Fruit fly (Drosophila melanogaster) whole organism, embryonic: ENCODE data around the gene SuUR.
A peak's percentile ranks its signal among the peaks of the same experiment; 100 is the strongest.

Source experiments
- Atf3 ChIP-seq: fragments of 200-800 bp; sonication (Bioruptor generic); optimal IDR thresholded peaks from 3 replicates; lab custom pipeline; 2016; ENCODE audit warnings: missing biosample characterization, missing genetic modification characterization
- BEAF-32 ChIP-seq: fragments of 200-800 bp; sonication (Bioruptor generic); optimal IDR thresholded peaks from 3 replicates; lab custom pipeline; 2017; ENCODE audit warnings: missing biosample characterization, missing genetic modification characterization, mild to moderate bottlenecking, moderate library complexity, missing genetic modification reagents
- Blimp-1 ChIP-seq: fragments of 200-800 bp; sonication (Bioruptor generic); optimal IDR thresholded peaks from 3 replicates; lab custom pipeline; 2018; ENCODE audit warnings: missing biosample characterization, missing genetic modification characterization, mild to moderate bottlenecking, moderate library complexity, missing genetic modification reagents
- CG11456 ChIP-seq: fragments of 200-800 bp; sonication (Bioruptor generic); IDR thresholded peaks from 3 replicates; pipeline ENCODE4 v1.3.6; 2022; ENCODE audit warnings: missing biosample characterization, missing genetic modification characterization
- CG11695 ChIP-seq: fragments of 200-800 bp; sonication (Bioruptor generic); IDR thresholded peaks from 3 replicates; pipeline ENCODE4 v1.3.6; 2022; ENCODE audit warnings: missing biosample characterization, missing genetic modification characterization
- CG12391 ChIP-seq: fragments of 200-800 bp; sonication (Bioruptor generic); optimal IDR thresholded peaks from 3 replicates; lab custom pipeline; 2018; ENCODE audit warnings: missing biosample characterization, mild to moderate bottlenecking, missing genetic modification characterization, moderate library complexity
- CG12659 ChIP-seq: fragments of 200-800 bp; sonication (Bioruptor generic); optimal IDR thresholded peaks from 3 replicates; lab custom pipeline; 2017; ENCODE audit warnings: mild to moderate bottlenecking, missing biosample characterization, missing genetic modification reagents, missing genetic modification characterization
- CG13287 ChIP-seq: fragments of 200-800 bp; sonication (Bioruptor generic); IDR thresholded peaks from 2 replicates; pipeline ENCODE4 v1.3.6; 2022; ENCODE audit warnings: missing biosample characterization, missing genetic modification characterization; ENCODE audit not compliant: partially characterized antibody
- CG14710 ChIP-seq: fragments of 200-800 bp; sonication (Bioruptor generic); optimal IDR thresholded peaks from 3 replicates; lab custom pipeline; 2019; ENCODE audit warnings: missing biosample characterization, mild to moderate bottlenecking, missing genetic modification characterization, moderate library complexity
- CG1603 ChIP-seq: fragments of 200-800 bp; sonication (Bioruptor generic); optimal IDR thresholded peaks from 2 replicates; lab custom pipeline; 2019; ENCODE audit warnings: missing biosample characterization, mild to moderate bottlenecking, missing genetic modification characterization, moderate library complexity
- CG34422 ChIP-seq: fragments of 200-800 bp; sonication (Bioruptor generic); IDR thresholded peaks from 3 replicates; pipeline ENCODE4 v1.3.6; 2022; ENCODE audit warnings: missing biosample characterization, missing genetic modification characterization
- CG4617 ChIP-seq: fragments of 200-800 bp; sonication (Bioruptor generic); optimal IDR thresholded peaks from 3 replicates; lab custom pipeline; 2016; ENCODE audit warnings: missing biosample characterization, missing genetic modification characterization, borderline replicate concordance
- CG7357 ChIP-seq: fragments of 200-800 bp; sonication (Bioruptor generic); IDR thresholded peaks from 3 replicates; pipeline ENCODE4 v1.3.6; 2022; ENCODE audit warnings: missing biosample characterization, missing genetic modification characterization
- CG9727 ChIP-seq: fragments of 200-800 bp; sonication (Bioruptor generic); optimal IDR thresholded peaks from 3 replicates; lab custom pipeline; 2017; ENCODE audit warnings: missing biosample characterization, mild to moderate bottlenecking, missing genetic modification characterization
- CoRest ChIP-seq: fragments of 200-800 bp; sonication (Bioruptor generic); optimal IDR thresholded peaks from 3 replicates; lab custom pipeline; 2018; ENCODE audit warnings: missing biosample characterization, mild to moderate bottlenecking, missing genetic modification characterization, moderate library complexity
- Drgx ChIP-seq: fragments of 200-800 bp; sonication (Bioruptor generic); IDR thresholded peaks from 2 replicates; pipeline ENCODE4 v1.3.6; 2022; ENCODE audit warnings: missing biosample characterization, missing genetic modification characterization
- E2f2 ChIP-seq: fragments of 200-800 bp; sonication (Bioruptor generic); IDR thresholded peaks from 2 replicates; pipeline ENCODE4 v1.3.6; 2022; ENCODE audit warnings: missing biosample characterization, missing genetic modification characterization
- Ets97D ChIP-seq: fragments of 200-800 bp; sonication (Bioruptor generic); optimal IDR thresholded peaks from 3 replicates; lab custom pipeline; 2016; ENCODE audit warnings: missing biosample characterization, missing genetic modification characterization
- Hr78 ChIP-seq, 2 experiments: fragments of 200-800 bp in 1 of 2; fragments of >200 bp in 1 of 2; sonication (Bioruptor generic) in 1 of 2; optimal IDR thresholded peaks; 2 replicates each; lab custom pipeline; 2017 to 2019; ENCODE audit warnings: missing biosample characterization in 2 of 2, missing genetic modification characterization in 2 of 2, mild to moderate bottlenecking in 1 of 2, moderate library complexity in 1 of 2
- MBD-R2 ChIP-seq: fragments of 200-800 bp; sonication (Bioruptor generic); IDR thresholded peaks from 2 replicates; pipeline ENCODE4 v1.3.6; 2022; ENCODE audit warnings: missing biosample characterization, missing genetic modification characterization
- MESR4 ChIP-seq: fragments of 200-800 bp; sonication (Bioruptor generic); optimal IDR thresholded peaks from 2 replicates; lab custom pipeline; 2018; ENCODE audit warnings: missing biosample characterization, mild to moderate bottlenecking, missing genetic modification characterization, moderate library complexity
- PHDP ChIP-seq: fragments of 200-800 bp; sonication (Bioruptor generic); optimal IDR thresholded peaks from 3 replicates; lab custom pipeline; 2018; ENCODE audit warnings: missing biosample characterization, mild to moderate bottlenecking, missing genetic modification characterization, moderate library complexity
- Pdp1 ChIP-seq, 2 experiments: fragments of 200-800 bp; sonication (Bioruptor generic); optimal IDR thresholded peaks; 3 replicates each; lab custom pipeline; 2016; ENCODE audit warnings: missing biosample characterization in 2 of 2, missing genetic modification characterization in 2 of 2, mild to moderate bottlenecking in 1 of 2, moderate library complexity in 1 of 2
- Scr ChIP-seq: fragments of 200-800 bp; sonication (Bioruptor generic); IDR thresholded peaks from 2 replicates; pipeline ENCODE4 v1.3.6; 2022; ENCODE audit warnings: missing biosample characterization, missing genetic modification characterization; ENCODE audit not compliant: partially characterized antibody
- Sin3A ChIP-seq: fragments of >200 bp; optimal IDR thresholded peaks from 2 replicates; lab custom pipeline; 2018
- Spps ChIP-seq: fragments of 200-800 bp; sonication (Bioruptor generic); optimal IDR thresholded peaks from 2 replicates; lab custom pipeline; 2018; ENCODE audit warnings: missing biosample characterization, mild to moderate bottlenecking, missing genetic modification characterization
- Sry-δ ChIP-seq: fragments of 200-800 bp; sonication (Bioruptor generic); optimal IDR thresholded peaks from 2 replicates; lab custom pipeline; 2016; ENCODE audit warnings: missing biosample characterization, missing genetic modification characterization
- Trl ChIP-seq, 3 experiments: fragments of >200 bp in 2 of 3; fragments of 200-800 bp in 1 of 3; sonication (Bioruptor generic) in 1 of 3; optimal IDR thresholded peaks; 2 replicates in 1 of 3; 3 replicates in 2 of 3; lab custom pipeline; 2016 to 2017; ENCODE audit warnings: missing biosample characterization in 1 of 3, missing genetic modification characterization in 1 of 3
- Xrp1 ChIP-seq: fragments of 200-800 bp; sonication (Bioruptor generic); IDR thresholded peaks from 2 replicates; pipeline ENCODE4 v1.3.6; 2022; ENCODE audit warnings: missing biosample characterization, missing genetic modification characterization
- cg ChIP-seq: fragments of 200-800 bp; sonication (Bioruptor generic); optimal IDR thresholded peaks from 3 replicates; lab custom pipeline; 2019; ENCODE audit warnings: missing biosample characterization, mild to moderate bottlenecking, missing genetic modification characterization, moderate library complexity
- crol ChIP-seq: fragments of 200-800 bp; sonication (Bioruptor generic); IDR thresholded peaks from 2 replicates; pipeline ENCODE4 v1.3.6; 2022; ENCODE audit warnings: missing biosample characterization, missing genetic modification characterization
- eve ChIP-seq, 2 experiments: fragments of >200 bp; optimal IDR thresholded peaks; 2 replicates each; lab custom pipeline; 2017; ENCODE audit warnings: missing biosample characterization in 2 of 2, missing genetic modification characterization in 2 of 2
- ftz-f1 ChIP-seq: fragments of 200-800 bp; sonication (Bioruptor generic); optimal IDR thresholded peaks from 2 replicates; lab custom pipeline; 2016; ENCODE audit warnings: missing biosample characterization, missing genetic modification characterization
- gfzf ChIP-seq: fragments of 200-800 bp; sonication (Bioruptor generic); optimal IDR thresholded peaks from 2 replicates; lab custom pipeline; 2016; ENCODE audit warnings: missing biosample characterization, mild to moderate bottlenecking, missing genetic modification characterization, moderate library complexity
- maf-S ChIP-seq: fragments of 200-800 bp; sonication (Bioruptor generic); optimal IDR thresholded peaks from 2 replicates; lab custom pipeline; 2016; ENCODE audit warnings: missing biosample characterization, missing genetic modification characterization
- nmo ChIP-seq: fragments of 200-800 bp; sonication (Bioruptor generic); optimal IDR thresholded peaks from 2 replicates; lab custom pipeline; 2018; ENCODE audit warnings: missing biosample characterization, mild to moderate bottlenecking, missing genetic modification characterization, moderate library complexity
- phol ChIP-seq: fragments of 200-800 bp; sonication (Bioruptor generic); optimal IDR thresholded peaks from 3 replicates; lab custom pipeline; 2018; ENCODE audit warnings: missing biosample characterization, mild to moderate bottlenecking, missing genetic modification characterization, moderate library complexity
- row ChIP-seq: fragments of 200-800 bp; sonication (Bioruptor generic); IDR thresholded peaks from 3 replicates; pipeline ENCODE4 v1.3.6; 2022; ENCODE audit warnings: missing biosample characterization, missing genetic modification characterization
- sc ChIP-seq, 3 experiments: fragments of >200 bp in 2 of 3; fragments of 200-800 bp in 1 of 3; sonication (Bioruptor generic) in 1 of 3; optimal IDR thresholded peaks; 2 replicates in 2 of 3; 3 replicates in 1 of 3; lab custom pipeline; 2017; ENCODE audit warnings: mild to moderate bottlenecking in 1 of 3, missing biosample characterization in 1 of 3, missing genetic modification characterization in 1 of 3, missing genetic modification reagents in 1 of 3
- sd ChIP-seq: fragments of 200-800 bp; sonication (Bioruptor generic); optimal IDR thresholded peaks from 3 replicates; lab custom pipeline; 2018; ENCODE audit warnings: missing biosample characterization, mild to moderate bottlenecking, missing genetic modification characterization, moderate library complexity
- sens ChIP-seq: fragments of 200-800 bp; sonication (Bioruptor generic); peaks from one replicate; lab custom pipeline; 2016; ENCODE audit warnings: missing biosample characterization, missing genetic modification characterization
- sob ChIP-seq: fragments of 200-800 bp; sonication (Bioruptor generic); IDR thresholded peaks from 2 replicates; pipeline ENCODE4 v1.3.6; 2022; ENCODE audit warnings: missing biosample characterization, missing genetic modification characterization
- sqz ChIP-seq: fragments of 200-800 bp; sonication (Bioruptor generic); optimal IDR thresholded peaks from 3 replicates; lab custom pipeline; 2018; ENCODE audit warnings: missing biosample characterization, mild to moderate bottlenecking, missing genetic modification characterization
- stc ChIP-seq: fragments of 200-800 bp; sonication (Bioruptor generic); IDR thresholded peaks from 2 replicates; pipeline ENCODE4 v1.3.6; 2022; ENCODE audit warnings: missing biosample characterization, missing genetic modification characterization
- stwl ChIP-seq: fragments of 200-800 bp; sonication (Bioruptor generic); optimal IDR thresholded peaks from 3 replicates; lab custom pipeline; 2018; ENCODE audit warnings: missing biosample characterization, mild to moderate bottlenecking, missing genetic modification characterization, moderate library complexity
- vvl ChIP-seq: fragments of 200-800 bp; sonication (Bioruptor generic); IDR thresholded peaks from 2 replicates; pipeline ENCODE4 v1.3.6; 2022; ENCODE audit warnings: missing biosample characterization, missing genetic modification characterization

The SuUR gene

DNA sequence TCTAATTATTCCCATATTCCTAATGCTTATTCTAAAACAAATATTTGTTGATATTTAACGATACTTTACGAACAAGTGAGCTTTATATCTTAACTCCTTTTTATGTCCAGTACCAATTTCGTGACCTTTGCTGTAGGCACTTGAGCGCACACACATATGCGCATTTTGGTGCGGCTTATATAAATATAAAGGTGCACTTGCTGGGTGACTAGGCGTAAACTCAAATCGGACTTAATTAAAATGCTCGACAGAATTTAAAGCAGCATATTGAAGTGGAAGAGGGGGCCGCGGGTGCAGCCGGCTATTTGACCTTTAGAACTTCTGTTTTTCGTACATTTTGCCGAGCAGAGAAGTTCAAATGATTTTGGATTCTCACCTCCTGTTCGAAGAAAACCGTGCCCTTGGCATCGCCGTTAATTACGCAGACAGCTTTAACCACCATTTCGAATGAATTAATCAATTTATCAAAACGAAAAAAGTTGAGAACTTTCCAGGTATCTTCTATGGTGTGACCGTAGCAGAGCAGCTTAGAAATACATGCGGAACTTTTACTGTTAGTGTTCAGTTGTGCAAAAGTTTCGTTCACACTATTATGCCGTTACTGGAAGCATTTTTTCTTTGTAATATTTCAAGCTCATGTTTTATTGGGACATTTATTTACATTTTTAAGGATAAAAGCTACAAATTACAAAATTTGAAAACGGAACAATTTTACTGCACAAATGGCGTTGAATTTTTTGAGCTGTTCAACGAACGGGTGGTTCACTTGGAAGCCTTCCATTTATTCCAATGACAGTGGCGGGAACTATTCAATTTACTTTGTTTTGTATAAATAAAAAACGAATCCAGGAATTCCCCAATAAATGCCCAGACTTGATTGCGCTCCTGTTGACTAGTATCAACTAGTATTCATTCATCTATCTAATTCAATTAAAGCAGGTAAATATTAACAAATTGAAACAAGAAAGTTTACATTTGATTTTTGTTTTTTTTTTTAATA is 48.7 kb downstream of the SuUR start, which contains the start of gene Sod1 (continued):
- peak; percentile 30 for TF ChIP-seq cg
- TF ChIP-seq gfzf (GFP tag; lab: Kevin White, UChicago) = peak; percentile 92
- TF ChIP-seq CG1603 (tag; lab: Kevin White, UChicago) = peak; percentile 27
- peak; percentile 71 for TF ChIP-seq CG7357 (GFP tag; lab: Robert Waterston, UW)
- TF ChIP-seq CoRest (tag; lab: Kevin White, UChicago) = peak; percentile 26
- TF ChIP-seq vvl (GFP tag; lab: Robert Waterston, UW) = 0 out of 2 replicates have a peak, but pooled peaks have one; percentile 41
- 0 out of 2 replicates have a peak, but pooled peaks have one; percentile 33 for TF ChIP-seq Scr (GFP tag; lab: Robert Waterston, UW)
- no peak for TF ChIP-seq sc (optimal IDR thresholded peaks at IDR 0.05; lab: Kevin White, UChicago)
- TF ChIP-seq sc (GFP tag; optimal IDR thresholded peaks at IDR 0.05; lab: Kevin White, UChicago) = no peak
- TF ChIP-seq Xrp1 (GFP tag; lab: Robert Waterston, UW) = peak; percentile 22; the same call in 1 of the 2 replicates
- TF ChIP-seq CG14710 (tag; lab: Kevin White, UChicago) = peak; percentile 28
- peak; percentile 93 for TF ChIP-seq crol (GFP tag; lab: Robert Waterston, UW)
- peak; percentile 22 for TF ChIP-seq sqz (GFP tag; lab: Kevin White, UChicago)
- peak; percentile 20 for TF ChIP-seq CG12391 (tag; lab: Kevin White, UChicago)
- TF ChIP-seq Atf3 (GFP tag; lab: Kevin White, UChicago) = no peak
- TF ChIP-seq CG13287 (GFP tag; lab: Robert Waterston, UW) = peak; percentile 38; the same call in 1 of the 2 replicates
- peak; percentile 83; the same call in 1 of the 3 replicates for TF ChIP-seq CG34422 (GFP tag; lab: Robert Waterston, UW)
- TF ChIP-seq CG4617 (GFP tag; lab: Kevin White, UChicago) = peak; percentile 40
- peak; percentile 5 for TF ChIP-seq CG9727 (GFP tag; lab: Kevin White, UChicago)
- TF ChIP-seq CG11456 (GFP tag; lab: Robert Waterston, UW) = no peak
- TF ChIP-seq maf-S (GFP tag; lab: Kevin White, UChicago) = peak; percentile 24
- TF ChIP-seq BEAF-32 (GFP tag; lab: Kevin White, UChicago) = peak; percentile 20
- peak; percentile 34 for TF ChIP-seq Sry-δ (GFP tag; lab: Kevin White, UChicago)
- 0 out of 2 replicates have a peak, but pooled peaks have one; percentile 19 for TF ChIP-seq Drgx (GFP tag; lab: Robert Waterston, UW)
- peak; percentile 75 for TF ChIP-seq MESR4 (GFP tag; lab: Kevin White, UChicago)
- TF ChIP-seq Sin3A (lab: Kevin White, UChicago) = peak; percentile 27
- TF ChIP-seq Ets97D (GFP tag; lab: Kevin White, UChicago) = peak; percentile 38
- TF ChIP-seq MBD-R2 (GFP tag; lab: Robert Waterston, UW) = peak; percentile 41; the same call in 1 of the 2 replicates
- peak; percentile 45; the same call in 2 of the 3 replicates for TF ChIP-seq row
- TF ChIP-seq Trl (optimal IDR thresholded peaks at IDR 0.05; lab: Kevin White, UChicago) = no peak
- no peak for TF ChIP-seq Trl (GFP tag; optimal IDR thresholded peaks at IDR 0.05; lab: Kevin White, UChicago)
- peak in 1 of 2 experiments; percentile 77 for TF ChIP-seq Pdp1 (GFP tag; optimal IDR thresholded peaks at IDR 0.05; lab: Kevin White, UChicago)
- TF ChIP-seq nmo (GFP tag; lab: Kevin White, UChicago) = peak; percentile 31
- TF ChIP-seq ftz-f1 (GFP tag; lab: Kevin White, UChicago) = peak; percentile 90
- peak; percentile 25 for TF ChIP-seq PHDP (tag; lab: Kevin White, UChicago)
- 0 out of 2 replicates have a peak, but pooled peaks have one; percentile 22 for TF ChIP-seq stc (GFP tag; lab: Robert Waterston, UW)
- TF ChIP-seq stwl = peak; percentile 57
- no peak for TF ChIP-seq Blimp-1 (GFP tag; lab: Kevin White, UChicago)
- peak; percentile 69 for TF ChIP-seq sens
- no peak for TF ChIP-seq Spps (tag; lab: Kevin White, UChicago)
- peak in 1 of 2 experiments; percentile 97 for TF ChIP-seq Hr78 (GFP tag; optimal IDR thresholded peaks at IDR 0.05; lab: Kevin White, UChicago)
- TF ChIP-seq phol = peak; percentile 8
- TF ChIP-seq eve (GFP tag; optimal IDR thresholded peaks at IDR 0.05; lab: Kevin White, UChicago) = no peak
- TF ChIP-seq CG11695 (GFP tag; lab: Robert Waterston, UW) = no peak
- no peak for TF ChIP-seq sob (GFP tag; lab: Robert Waterston, UW)
- peak; percentile 24 for TF ChIP-seq sd (tag; lab: Kevin White, UChicago)
- peak; percentile 81 for TF ChIP-seq E2f2 (GFP tag; lab: Robert Waterston, UW)
- TF ChIP-seq CG12659 (GFP tag; lab: Kevin White, UChicago) = peak; percentile 34
